Worm (Caenorhabditis elegans): ENCODE measurements around the gene dpy-3.

DNA sequence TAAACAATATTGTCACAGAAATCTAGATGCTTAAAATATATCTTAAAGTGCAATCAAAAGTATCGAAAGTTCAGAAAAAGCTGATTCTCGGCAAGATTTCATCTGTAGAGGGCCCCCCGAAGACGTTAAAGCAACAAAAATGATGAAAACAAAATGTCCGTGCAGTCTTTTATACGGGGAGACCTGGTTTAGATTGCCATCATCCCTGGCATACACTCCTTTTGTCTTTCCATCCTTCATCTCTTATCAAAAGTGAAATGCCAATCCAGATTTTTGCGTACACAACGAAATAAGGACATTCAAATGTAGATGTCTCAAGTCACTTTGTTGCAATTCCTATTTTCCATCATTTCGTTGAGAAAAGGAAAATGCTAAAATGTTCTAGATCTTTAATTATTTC is 31.3 kb downstream of the dpy-3 start:
- TF ChIP-seq ama-1 (optimal IDR thresholded peaks at IDR 0.05) (no peak), elt-1 (tag; optimal IDR thresholded peaks at IDR 0.05) (no peak), mdl-1 (tag; optimal IDR thresholded peaks at IDR 0.05) (no peak), fkh-10 (GFP tag; optimal IDR thresholded peaks at IDR 0.05) (no peak)
